Worm (Caenorhabditis elegans): Measurements from ENCODE around the gene F52D10.4.

ce11 chrX:11603234-11604108 is 13.8 kb upstream of the F52D10.4 start:
- no peak for TF ChIP-seq scrt-1 (GFP tag; IDR thresholded peaks at IDR 0.05)
- TF ChIP-seq ama-1 (optimal IDR thresholded peaks at IDR 0.05): no peak
- TF ChIP-seq flt-1 (GFP tag; IDR thresholded peaks at IDR 0.05): no peak
- TF ChIP-seq F13C5.2 (tag; optimal IDR thresholded peaks at IDR 0.05): peak; percentile 26
- TF ChIP-seq ets-7 (tag; optimal IDR thresholded peaks at IDR 0.05): no peak
- TF ChIP-seq sea-1 (GFP tag; conservative IDR thresholded peaks at IDR 0.05): no peak

Measured in whole organism, early embryonic.